Worm (Caenorhabditis elegans) whole organism, L4/young adult: ENCODE data around the gene sqd-1.
"Not testable (repeated sequence)": the region's sequence is repeated elsewhere in the genome, so short reads cannot be mapped to it uniquely, and the experiment has no call there.

Experiments used
- W03F9.2 ChIP-seq: fragments of 150-350 bp; optimal IDR thresholded peaks from 2 replicates; lab custom pipeline; 2014; ENCODE audit warnings: missing biosample characterization, missing genetic modification characterization
- dao-5 ChIP-seq: sonication (generic microtip); optimal IDR thresholded peaks from 2 replicates; lab custom pipeline; 2016; ENCODE audit warnings: missing genotype, missing genetic modification characterization, moderate library complexity, missing compliant biosample characterization
- him-1 ChIP-seq: sonication (generic microtip); optimal IDR thresholded peaks from 2 replicates; lab custom pipeline; 2016; ENCODE audit warnings: missing genotype, missing genetic modification reagents, missing genetic modification characterization, missing compliant biosample characterization

Gene sqd-1

ce11 chrIV:6323654-6324224, at the start of gene sqd-1:
Gene sqd-1 (plus strand): TSS chrIV:6324174.
- peak; percentile 86 for TF ChIP-seq him-1 (tag; lab: Kevin White, UChicago)
- TF ChIP-seq dao-5 (tag; lab: Kevin White, UChicago) = no peak
- peak; percentile 100 for TF ChIP-seq W03F9.2 (tag; lab: Kevin White, UChicago)

- no peak for TF ChIP-seq dao-5 (tag; lab: Kevin White, UChicago)
- no peak for TF ChIP-seq W03F9.2 (tag; lab: Kevin White, UChicago)
Observed at ce11 chrIV:6275671-6276209, 48.2 kb upstream of the sqd-1 start, which contains the start of the genes aat-4 and T13A10.1. Gene aat-4 (minus strand): TSS chrIV:6275721. Gene T13A10.1 (plus strand): TSS chrIV:6276081.

ce11 chrIV:6279392-6279791, 44.6 kb upstream of the sqd-1 start, which contains the start of gene sams-5:
Gene sams-5 (minus strand): TSS chrIV:6279522.
- TF ChIP-seq him-1 (tag; lab: Kevin White, UChicago) (no peak), dao-5 (tag; lab: Kevin White, UChicago) (no peak), W03F9.2 (tag; lab: Kevin White, UChicago) (no peak)

- TF ChIP-seq him-1 (tag; lab: Kevin White, UChicago) (no peak), dao-5 (tag; lab: Kevin White, UChicago) (no peak), W03F9.2 (tag; lab: Kevin White, UChicago) (no peak)
Observed at ce11 chrIV:6282143-6282542, 41.8 kb upstream of the sqd-1 start, which contains the start of gene srv-32. Gene srv-32 (minus strand): TSS chrIV:6282243.

ce11 chrIV:6284277-6284676, 39.7 kb upstream of the sqd-1 start, which contains the start of gene ops-1:
Gene ops-1 (minus strand): TSS chrIV:6284377.
- no peak for TF ChIP-seq dao-5 (tag; lab: Kevin White, UChicago)
- TF ChIP-seq W03F9.2 (tag; lab: Kevin White, UChicago) = no peak
- no peak for TF ChIP-seq him-1 (tag; lab: Kevin White, UChicago)

- TF ChIP-seq W03F9.2 (tag; lab: Kevin White, UChicago) (no peak), dao-5 (tag; lab: Kevin White, UChicago) (no peak), him-1 (tag; lab: Kevin White, UChicago) (no peak)
Observed at ce11 chrIV:6290741-6291140, 33.2 kb upstream of the sqd-1 start, which contains the start of gene srv-24. Gene srv-24 (minus strand): TSS chrIV:6290841.

- TF ChIP-seq dao-5 (tag; lab: Kevin White, UChicago) (no peak), W03F9.2 (tag; lab: Kevin White, UChicago) (no peak), him-1 (tag; lab: Kevin White, UChicago) (no peak)
Observed at ce11 chrIV:6294081-6294480, 29.9 kb upstream of the sqd-1 start, which contains the start of gene hil-2. Gene hil-2 (plus strand): TSS chrIV:6294240.

- no peak for TF ChIP-seq him-1 (tag; lab: Kevin White, UChicago)
- TF ChIP-seq W03F9.2 (tag; lab: Kevin White, UChicago) = no peak
- no peak for TF ChIP-seq dao-5 (tag; lab: Kevin White, UChicago)
Observed at ce11 chrIV:6298253-6298652, 25.7 kb upstream of the sqd-1 start, which contains the start of gene srv-27. Gene srv-27 (minus strand): TSS chrIV:6298353.

ce11 chrIV:6299523-6299922, 24.5 kb upstream of the sqd-1 start:
- TF ChIP-seq W03F9.2 (tag; lab: Kevin White, UChicago) = no peak
- no peak for TF ChIP-seq him-1 (tag; lab: Kevin White, UChicago)
- no peak for TF ChIP-seq dao-5 (tag; lab: Kevin White, UChicago)

- TF ChIP-seq W03F9.2 (tag; lab: Kevin White, UChicago) = no peak
- no peak for TF ChIP-seq dao-5 (tag; lab: Kevin White, UChicago)
- TF ChIP-seq him-1 (tag; lab: Kevin White, UChicago) = no peak
Observed at ce11 chrIV:6301764-6302163, 22.2 kb upstream of the sqd-1 start, which contains the start of gene srv-26. Gene srv-26 (minus strand): TSS chrIV:6301864.

ce11 chrIV:6303642-6304041, 20.3 kb upstream of the sqd-1 start, which contains the start of gene srv-25:
Gene srv-25 (minus strand): TSS chrIV:6303742.
- no peak for TF ChIP-seq him-1 (tag; lab: Kevin White, UChicago)
- TF ChIP-seq dao-5 (tag; lab: Kevin White, UChicago) = no peak

ce11 chrIV:6307439-6307838, 16.5 kb upstream of the sqd-1 start, which contains the start of gene csp-2:
Gene csp-2 (plus strand): TSS chrIV:6307739.
- no peak for TF ChIP-seq dao-5 (tag; lab: Kevin White, UChicago)
- TF ChIP-seq him-1 (tag; lab: Kevin White, UChicago) = no peak
- TF ChIP-seq W03F9.2 (tag; lab: Kevin White, UChicago) = no peak

- not testable (repeated sequence) for TF ChIP-seq dao-5, W03F9.2, him-1 (tag; lab: Kevin White, UChicago)
Observed at ce11 chrIV:6317357-6317756, 6.6 kb upstream of the sqd-1 start, which contains the start of gene Y73B6BL.12. Gene Y73B6BL.12 (minus strand): TSS chrIV:6317457.
